Worm (Caenorhabditis elegans): ENCODE data around the gene grl-17.
A peak's percentile ranks its signal among the peaks of the same experiment; 100 is the strongest.

Gene grl-17

DNA sequence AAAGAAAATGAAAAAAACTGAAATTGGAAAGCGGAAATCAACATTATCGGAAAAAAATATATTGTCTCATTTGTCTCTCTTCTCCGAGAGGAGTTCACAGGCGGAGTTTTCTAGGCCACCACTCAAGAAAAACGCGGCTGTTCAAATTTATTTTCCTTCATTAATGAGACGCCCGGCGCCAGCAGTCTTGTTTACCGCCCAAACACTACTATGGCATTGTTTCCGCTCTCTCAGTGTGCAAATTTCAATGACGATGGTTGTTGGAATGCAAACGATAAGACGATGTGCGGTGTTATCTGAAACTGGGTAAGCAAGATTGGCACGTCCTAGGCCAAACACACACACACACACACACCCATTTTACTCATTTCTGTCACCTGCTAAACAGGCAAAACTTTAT is 7.0 kb downstream of the grl-17 start, which contains the start of gene cav-2 (continued):
- TF ChIP-seq unc-3 (GFP tag; conservative IDR thresholded peaks at IDR 0.05) (no peak), unc-3 (tag; optimal IDR thresholded peaks at IDR 0.05) (no peak), pat-9 (tag; optimal IDR thresholded peaks at IDR 0.05) (no peak), pha-4 (tag; optimal IDR thresholded peaks at IDR 0.05) (no peak), mec-3 (tag; optimal IDR thresholded peaks at IDR 0.05; ENCODE audit: borderline replicate concordance) (peak; percentile 80), ceh-34 (tag; optimal IDR thresholded peaks at IDR 0.05) (peak; percentile 46), dmd-4 (tag; optimal IDR thresholded peaks at IDR 0.05; ENCODE audit: borderline replicate concordance) (no peak), sdc-2 (tag; optimal IDR thresholded peaks at IDR 0.05) (no peak), unc-42 (tag; optimal IDR thresholded peaks at IDR 0.05) (peak; percentile 72), Y22D7AL.16 (tag; optimal IDR thresholded peaks at IDR 0.05) (no peak), unc-55 (GFP tag; optimal IDR thresholded peaks at IDR 0.05) (no peak), tbx-2 (tag; optimal IDR thresholded peaks at IDR 0.05) (peak; percentile 66), hlh-8 (tag; optimal IDR thresholded peaks at IDR 0.05) (peak; percentile 55), K09A11.1 (tag; optimal IDR thresholded peaks at IDR 0.05; ENCODE audit: insufficient read depth) (no peak), ceh-31 (tag; optimal IDR thresholded peaks at IDR 0.05) (peak; percentile 89), hlh-13 (GFP tag; optimal IDR thresholded peaks at IDR 0.05) (no peak), ceh-19 (GFP tag; optimal IDR thresholded peaks at IDR 0.05) (no peak), C08G9.2 (tag; optimal IDR thresholded peaks at IDR 0.05) (peak; percentile 97), che-1 (tag; optimal IDR thresholded peaks at IDR 0.05) (no peak), zip-5 (tag; optimal IDR thresholded peaks at IDR 0.05) (peak; percentile 68), hlh-30 (tag; optimal IDR thresholded peaks at IDR 0.05; ENCODE audit: insufficient read depth) (no peak), rnt-1 (tag; optimal IDR thresholded peaks at IDR 0.05) (peak; percentile 65), eyg-1 (tag; optimal IDR thresholded peaks at IDR 0.05) (peak; percentile 10), pros-1 (tag; optimal IDR thresholded peaks at IDR 0.05) (no peak), T23F11.4 (GFP tag; optimal IDR thresholded peaks at IDR 0.05) (no peak)

DNA sequence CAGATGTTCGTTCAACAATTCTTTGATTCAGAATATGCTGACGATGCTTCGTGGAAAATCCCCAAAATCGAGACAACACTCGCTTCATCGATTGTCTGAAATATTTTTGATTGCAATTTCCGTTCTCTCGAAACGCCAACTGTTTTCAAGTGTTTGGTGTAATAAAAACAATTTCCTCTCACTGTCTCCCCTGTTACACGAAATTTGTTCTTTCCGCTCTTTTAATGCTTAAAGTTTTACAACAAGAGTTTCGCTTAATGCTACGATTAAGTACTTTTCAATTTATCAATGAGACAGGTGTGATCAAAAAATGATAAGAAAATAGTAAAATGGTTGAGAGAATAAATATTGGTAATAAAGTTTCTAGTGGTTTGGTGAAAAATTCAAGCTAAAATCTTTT is 7.4 kb downstream of the grl-17 start, which contains the start of gene C56A3.6:
C56A3.6 (minus strand) TSS at position 101 of the 400 bp plus-strand sequence.
- TF ChIP-seq hlh-30 (tag; optimal IDR thresholded peaks at IDR 0.05; ENCODE audit: insufficient read depth) (no peak), nfya-1 (tag; optimal IDR thresholded peaks at IDR 0.05) (no peak), ceh-24 (tag; optimal IDR thresholded peaks at IDR 0.05) (no peak), C08G9.2 (tag; optimal IDR thresholded peaks at IDR 0.05) (no peak), ceh-31 (tag; optimal IDR thresholded peaks at IDR 0.05) (no peak), hlh-6 (tag; optimal IDR thresholded peaks at IDR 0.05) (no peak)

DNA sequence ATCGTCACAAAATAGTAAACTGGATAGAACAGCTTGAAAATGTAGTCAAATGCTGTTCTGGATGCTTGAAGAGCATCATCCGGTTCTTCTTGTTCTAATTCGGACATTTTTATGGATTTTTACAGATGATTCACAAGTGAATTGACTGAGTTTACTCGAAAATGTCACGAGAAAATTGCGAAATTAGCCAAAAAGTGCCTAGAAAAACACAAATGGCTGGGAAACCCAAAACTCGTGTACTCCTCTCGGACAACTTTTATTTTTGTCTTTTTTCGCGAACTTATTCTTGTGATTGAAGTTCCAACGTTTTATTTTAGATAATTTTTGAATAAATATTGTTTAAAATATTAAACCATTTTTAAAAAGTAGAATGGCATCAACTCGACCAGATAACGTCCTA is 12.1 kb downstream of the grl-17 start, which contains the start of the genes C56A3.4 and C56A3.5:
C56A3.4 (minus strand) TSS at position 154 of the 400 bp plus-strand sequence.
C56A3.5 (plus strand) TSS at position 367 of the 400 bp plus-strand sequence.
- TF ChIP-seq ceh-31 (tag; optimal IDR thresholded peaks at IDR 0.05) (peak; percentile 16), fkh-6 (tag; optimal IDR thresholded peaks at IDR 0.05) (no peak), tbx-2 (tag; optimal IDR thresholded peaks at IDR 0.05) (no peak), syd-9 (tag; optimal IDR thresholded peaks at IDR 0.05) (no peak)

DNA sequence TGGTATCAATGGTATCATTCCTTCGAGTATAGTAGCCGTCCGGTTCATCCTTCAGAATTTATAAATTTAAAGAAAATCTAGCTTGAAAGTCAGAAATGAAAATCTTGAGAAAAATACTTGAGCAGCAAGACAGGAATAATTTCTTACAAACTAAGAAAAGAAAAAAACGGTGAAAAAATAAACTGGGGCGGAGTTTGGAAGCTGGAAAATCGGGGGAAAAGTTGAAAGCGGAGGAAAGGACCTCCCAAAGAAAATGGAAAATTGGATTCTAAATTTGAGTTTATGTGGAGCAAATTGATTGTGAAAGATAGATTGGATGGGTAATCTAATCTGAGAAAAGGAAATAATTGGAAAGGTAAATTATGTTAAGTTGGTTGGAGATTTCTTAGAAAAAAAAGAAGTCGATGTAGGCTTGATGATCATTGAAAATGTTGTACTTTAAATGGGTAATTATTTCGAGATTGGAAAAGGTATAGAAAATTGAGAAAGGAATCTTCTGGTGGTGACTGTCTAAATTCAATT is 27.6 kb downstream of the grl-17 start, which contains the start of gene frpr-5:
frpr-5 (minus strand) TSS at position 51 of the 522 bp plus-strand sequence.
- TF ChIP-seq mec-3 (tag; optimal IDR thresholded peaks at IDR 0.05; ENCODE audit: borderline replicate concordance) (no peak), Y22D7AL.16 (tag; optimal IDR thresholded peaks at IDR 0.05) (no peak), unc-55 (GFP tag; optimal IDR thresholded peaks at IDR 0.05) (no peak), hlh-8 (tag; optimal IDR thresholded peaks at IDR 0.05) (no peak), ref-2 (tag; optimal IDR thresholded peaks at IDR 0.05) (no peak), madf-2 (tag; optimal IDR thresholded peaks at IDR 0.05) (no peak), unc-86 (tag; optimal IDR thresholded peaks at IDR 0.05) (no peak)

DNA sequence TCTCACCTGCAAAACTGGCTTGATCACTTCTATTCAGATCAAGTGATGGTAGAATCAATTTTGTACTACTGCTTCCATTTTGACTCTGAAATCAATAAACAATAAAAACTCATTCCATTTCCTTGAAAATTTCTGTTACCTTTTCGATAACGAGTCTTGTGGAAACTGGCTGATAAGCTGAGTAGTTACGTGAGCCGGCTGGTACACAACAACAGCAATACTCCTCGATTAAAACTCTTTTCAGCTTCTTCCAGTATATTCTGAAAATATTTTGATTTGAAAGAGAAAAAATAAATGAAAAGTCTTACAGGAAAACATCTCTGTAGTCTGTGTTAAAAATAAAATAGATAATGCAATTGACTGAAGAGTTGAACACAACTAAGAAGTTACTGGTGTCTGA is 31.3 kb downstream of the grl-17 start:
- TF ChIP-seq syd-9 (tag; optimal IDR thresholded peaks at IDR 0.05): no peak
- no peak for TF ChIP-seq C38D4.7 (GFP tag; optimal IDR thresholded peaks at IDR 0.05)
- no peak for TF ChIP-seq tbx-2 (tag; optimal IDR thresholded peaks at IDR 0.05)

Data from whole organism, late embryonic.